Fruit fly (Drosophila melanogaster): ENCODE data around the gene Rint1.

Rint1 gene

DNA sequence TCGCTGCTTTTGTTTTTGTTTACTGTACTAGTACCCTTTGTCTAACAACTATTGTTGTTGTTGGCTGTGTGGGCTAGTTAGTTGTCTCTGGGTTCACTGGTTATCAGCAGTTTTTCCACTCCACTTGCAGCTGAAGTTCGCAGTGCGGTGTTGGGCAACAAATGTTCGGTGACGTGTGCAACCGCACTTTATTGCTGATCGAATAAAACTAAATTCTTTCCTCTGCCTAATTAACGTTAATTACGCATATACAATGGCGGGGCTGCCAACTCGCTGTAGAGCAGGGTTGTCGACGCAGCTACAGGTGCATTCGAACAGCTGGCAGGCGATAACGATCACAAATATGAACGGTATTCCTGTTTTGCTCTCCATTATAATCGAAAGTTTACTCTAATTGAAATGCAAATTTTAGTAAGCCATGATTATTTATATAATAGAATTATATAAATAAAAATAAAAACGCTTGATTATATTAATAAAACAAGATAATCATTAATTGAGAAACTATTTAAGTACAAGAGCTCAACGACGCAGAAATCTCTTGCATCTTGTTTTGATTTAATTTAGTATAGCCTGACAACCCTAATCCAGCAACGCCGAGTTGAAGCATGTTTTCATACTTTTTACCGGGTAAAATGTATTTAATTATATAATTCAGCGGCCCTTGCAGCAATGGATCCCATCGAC lies 5.3 kb downstream of the Rint1 start, which contains the start of the genes mrva, CG42307 and mus312 (continued):
- TF ChIP-seq Mrtf (GFP tag; IDR thresholded peaks at IDR 0.05) (peak; percentile 83), Ets65A (GFP tag) (peak; percentile 62), dimm (GFP tag; IDR thresholded peaks at IDR 0.05) (no peak), CG12769 (tag; optimal IDR thresholded peaks at IDR 0.05) (no peak), Bteb2 (GFP tag; optimal IDR thresholded peaks at IDR 0.05) (peak; percentile 14), unpg (GFP tag; optimal IDR thresholded peaks at IDR 0.05) (peak; percentile 94), da (GFP tag; optimal IDR thresholded peaks at IDR 0.05) (no peak), luna (GFP tag; optimal IDR thresholded peaks at IDR 0.05) (no peak), knrl (GFP tag; IDR thresholded peaks at IDR 0.05; ENCODE audit: partially characterized antibody) (0 out of 3 replicates have a peak, but pooled peaks have one; percentile 21), yki (optimal IDR thresholded peaks at IDR 0.05) (no peak), CG12299 (tag; optimal IDR thresholded peaks at IDR 0.05) (peak; percentile 92), CG14014 (GFP tag; IDR thresholded peaks at IDR 0.05) (peak; percentile 89), CG3407 (GFP tag; optimal IDR thresholded peaks at IDR 0.05) (no peak), repo (GFP tag; optimal IDR thresholded peaks at IDR 0.05) (peak; percentile 52), lola (GFP tag; optimal IDR thresholded peaks at IDR 0.05) (peak in 1 of 3 experiments; percentile 92), sna (GFP tag; IDR thresholded peaks at IDR 0.05; ENCODE audit: partially characterized antibody) (0 out of 2 replicates have a peak, but pooled peaks have one; percentile 48), CG4820 (GFP tag; optimal IDR thresholded peaks at IDR 0.05) (peak; percentile 72), row (GFP tag; IDR thresholded peaks at IDR 0.05) (peak; percentile 96), zen (tag; optimal IDR thresholded peaks at IDR 0.05) (peak; percentile 97), NC2β (GFP tag; optimal IDR thresholded peaks at IDR 0.05) (no peak), abd-A (tag; optimal IDR thresholded peaks at IDR 0.05) (no peak), Dp (GFP tag; optimal IDR thresholded peaks at IDR 0.05) (peak; percentile 19), hkb (optimal IDR thresholded peaks at IDR 0.05) (no peak), hkb (GFP tag; IDR thresholded peaks at IDR 0.05) (peak; percentile 63; the same call in 1 of the 2 replicates), salm (tag; optimal IDR thresholded peaks at IDR 0.05) (peak; percentile 87), H2.0 (GFP tag; IDR thresholded peaks at IDR 0.05) (peak; percentile 80), sc (optimal IDR thresholded peaks at IDR 0.05) (no peak), sc (GFP tag; optimal IDR thresholded peaks at IDR 0.05) (no peak), CG12391 (tag; optimal IDR thresholded peaks at IDR 0.05) (peak; percentile 97), CG15011 (GFP tag; optimal IDR thresholded peaks at IDR 0.05) (no peak), Eip74EF (GFP tag; optimal IDR thresholded peaks at IDR 0.05) (peak in 1 of 2 experiments; percentile 64), Sry-δ (GFP tag; optimal IDR thresholded peaks at IDR 0.05) (peak; percentile 42), CG2116 (GFP tag; optimal IDR thresholded peaks at IDR 0.05) (peak; percentile 85), CG11560 (tag; IDR thresholded peaks at IDR 0.05) (peak; percentile 70), Hr78 (GFP tag; optimal IDR thresholded peaks at IDR 0.05) (peak in 1 of 2 experiments; percentile 55), ase (GFP tag; IDR thresholded peaks at IDR 0.05) (peak; percentile 64; the same call in 2 of the 3 replicates), CG7271 (tag; optimal IDR thresholded peaks at IDR 0.05) (peak; percentile 41), Bgb (GFP tag; IDR thresholded peaks at IDR 0.05; ENCODE audit: partially characterized antibody) (no peak), CG18764 (GFP tag; optimal IDR thresholded peaks at IDR 0.05) (peak; percentile 83), Dref (GFP tag; IDR thresholded peaks at IDR 0.05) (peak; percentile 66), HLHmδ (GFP tag; optimal IDR thresholded peaks at IDR 0.05) (peak; percentile 67), ap (GFP tag; IDR thresholded peaks at IDR 0.05) (peak; percentile 53; the same call in 1 of the 2 replicates), CG2712 (tag; optimal IDR thresholded peaks at IDR 0.05) (peak; percentile 95), Doc2 (GFP tag; IDR thresholded peaks at IDR 0.05) (no peak), ara (GFP tag; IDR thresholded peaks at IDR 0.05) (peak; percentile 60; the same call in 1 of the 2 replicates), dpn (GFP tag; optimal IDR thresholded peaks at IDR 0.05) (peak; percentile 24 to 87), mld (GFP tag; IDR thresholded peaks at IDR 0.05; ENCODE audit: partially characterized antibody) (no peak), CG1832 (GFP tag; optimal IDR thresholded peaks at IDR 0.05) (no peak), CG4282 (GFP tag; optimal IDR thresholded peaks at IDR 0.05) (no peak)

All from whole organism, embryonic.